Fruit fly (Drosophila melanogaster) whole organism, embryonic: ENCODE data around the gene Spn88Eb.

Experiments
- Asciz ChIP-seq: fragments of 200-800 bp; sonication (Bioruptor generic); optimal IDR thresholded peaks from 2 replicates; lab custom pipeline; 2017; ENCODE audit warnings: missing biosample characterization, mild to moderate bottlenecking, missing genetic modification characterization, missing genetic modification reagents
- Atf6 ChIP-seq: fragments of 200-800 bp; sonication (Bioruptor generic); IDR thresholded peaks from 2 replicates; pipeline ENCODE4 v1.3.6; 2022; ENCODE audit warnings: missing biosample characterization, missing genetic modification characterization
- CG12071 ChIP-seq: fragments of 200-800 bp; sonication (Bioruptor generic); optimal IDR thresholded peaks from 3 replicates; lab custom pipeline; 2018; ENCODE audit warnings: missing biosample characterization, mild to moderate bottlenecking, missing genetic modification characterization
- CG12155 ChIP-seq: fragments of 200-800 bp; sonication (Bioruptor generic); optimal IDR thresholded peaks from 3 replicates; lab custom pipeline; 2016; ENCODE audit warnings: missing biosample characterization, missing genetic modification characterization
- CG12299 ChIP-seq: fragments of 200-800 bp; sonication (Bioruptor generic); optimal IDR thresholded peaks from 2 replicates; lab custom pipeline; 2018; ENCODE audit warnings: missing biosample characterization, mild to moderate bottlenecking, missing genetic modification characterization
- CG14441 ChIP-seq: fragments of 200-800 bp; sonication (Bioruptor generic); IDR thresholded peaks from 2 replicates; pipeline ENCODE4 v1.3.6; 2022; ENCODE audit warnings: missing biosample characterization, missing genetic modification characterization
- CG16815 ChIP-seq: fragments of 200-800 bp; sonication (Bioruptor generic); optimal IDR thresholded peaks from 3 replicates; lab custom pipeline; 2017; ENCODE audit warnings: missing biosample characterization, mild to moderate bottlenecking, missing genetic modification characterization
- CG17361 ChIP-seq: fragments of 200-800 bp; sonication (Bioruptor generic); IDR thresholded peaks from 3 replicates; pipeline ENCODE4 v1.3.6; 2022; ENCODE audit warnings: missing biosample characterization, missing genetic modification characterization
- CG18764 ChIP-seq: fragments of 200-800 bp; sonication (Bioruptor generic); optimal IDR thresholded peaks from 3 replicates; lab custom pipeline; 2016; ENCODE audit warnings: missing biosample characterization, missing genetic modification characterization
- CG2120 ChIP-seq: fragments of 200-800 bp; sonication (Bioruptor generic); optimal IDR thresholded peaks from 3 replicates; lab custom pipeline; 2016; ENCODE audit warnings: missing biosample characterization, missing genetic modification characterization
- CG30020 ChIP-seq: fragments of 200-800 bp; optimal IDR thresholded peaks from 2 replicates; lab custom pipeline; 2019; ENCODE audit warnings: missing biosample characterization, mild to moderate bottlenecking, missing genetic modification characterization, moderate library complexity
- CG4328 ChIP-seq: fragments of 200-800 bp; sonication (Bioruptor generic); optimal IDR thresholded peaks from 3 replicates; lab custom pipeline; 2017; ENCODE audit warnings: missing biosample characterization, missing genetic modification reagents, missing genetic modification characterization
- CG4730 ChIP-seq: fragments of 200-800 bp; sonication (Bioruptor generic); IDR thresholded peaks from 2 replicates; pipeline ENCODE4 v1.3.6; 2022; ENCODE audit warnings: missing biosample characterization, missing genetic modification characterization
- CG7745 ChIP-seq: fragments of 200-800 bp; sonication (Bioruptor generic); optimal IDR thresholded peaks from 2 replicates; lab custom pipeline; 2018; ENCODE audit warnings: missing biosample characterization, mild to moderate bottlenecking, missing genetic modification characterization, moderate library complexity
- CG8089 ChIP-seq: fragments of 200-800 bp; sonication (Bioruptor generic); optimal IDR thresholded peaks from 3 replicates; lab custom pipeline; 2016; ENCODE audit warnings: missing biosample characterization, missing genetic modification characterization
- CG8290 ChIP-seq, 3 experiments: fragments of 200-800 bp; sonication (Bioruptor generic); optimal IDR thresholded peaks; 2 replicates each; lab custom pipeline; 2016 to 2019; ENCODE audit warnings: missing biosample characterization in 3 of 3, missing genetic modification characterization in 3 of 3, mild to moderate bottlenecking in 2 of 3, moderate library complexity in 1 of 3
- CG8359 ChIP-seq: fragments of 200-800 bp; sonication (Bioruptor generic); optimal IDR thresholded peaks from 2 replicates; lab custom pipeline; 2017; ENCODE audit warnings: missing biosample characterization, mild to moderate bottlenecking, missing genetic modification characterization, borderline replicate concordance
- CG8765 ChIP-seq: fragments of 200-800 bp; sonication (Bioruptor generic); IDR thresholded peaks from 2 replicates; pipeline ENCODE4 v1.3.6; 2022; ENCODE audit warnings: missing biosample characterization, missing genetic modification characterization
- CG9932 ChIP-seq: fragments of 200-800 bp; sonication (Bioruptor generic); IDR thresholded peaks from 2 replicates; pipeline ENCODE4 v1.3.6; 2022; ENCODE audit warnings: missing biosample characterization, missing genetic modification characterization
- Deaf1 ChIP-seq: fragments of 200-800 bp; optimal IDR thresholded peaks from 3 replicates; lab custom pipeline; 2019; ENCODE audit warnings: missing biosample characterization, mild to moderate bottlenecking, missing genetic modification characterization, moderate library complexity
- Dek ChIP-seq: fragments of 200-800 bp; sonication (Bioruptor generic); optimal IDR thresholded peaks from 3 replicates; lab custom pipeline; 2019; ENCODE audit warnings: missing biosample characterization, mild to moderate bottlenecking, missing genetic modification characterization, moderate library complexity
- Dip2 ChIP-seq: fragments of 200-800 bp; sonication (Bioruptor generic); IDR thresholded peaks from 2 replicates; pipeline ENCODE4 v1.3.6; 2022; ENCODE audit warnings: missing biosample characterization, missing genetic modification characterization
- HmgD ChIP-seq: fragments of 200-800 bp; sonication (Bioruptor generic); optimal IDR thresholded peaks from 3 replicates; lab custom pipeline; 2016; ENCODE audit warnings: missing biosample characterization, missing genetic modification characterization
- Hmx ChIP-seq: fragments of 200-800 bp; sonication (Bioruptor generic); optimal IDR thresholded peaks from 2 replicates; lab custom pipeline; 2016; ENCODE audit warnings: missing biosample characterization, missing genetic modification characterization
- Mad ChIP-seq: fragments of 200-800 bp; sonication (Bioruptor generic); optimal IDR thresholded peaks from 2 replicates; lab custom pipeline; 2016; ENCODE audit warnings: missing biosample characterization, missing genetic modification characterization
- Max ChIP-seq: fragments of 200-800 bp; sonication (Bioruptor generic); optimal IDR thresholded peaks from 2 replicates; lab custom pipeline; 2016; ENCODE audit warnings: missing biosample characterization, mild to moderate bottlenecking, missing genetic modification characterization
- Mes4 ChIP-seq: fragments of 200-800 bp; sonication (Bioruptor generic); optimal IDR thresholded peaks from 2 replicates; lab custom pipeline; 2016; ENCODE audit warnings: missing biosample characterization, missing genetic modification characterization
- NC2β ChIP-seq: fragments of 200-800 bp; sonication (Bioruptor generic); optimal IDR thresholded peaks from 2 replicates; lab custom pipeline; 2016; ENCODE audit warnings: missing biosample characterization, missing genetic modification characterization
- Optix ChIP-seq: fragments of 200-800 bp; sonication (Bioruptor generic); IDR thresholded peaks from 3 replicates; pipeline ENCODE4 v1.3.6; 2022; ENCODE audit warnings: missing biosample characterization, missing genetic modification characterization
- Spps ChIP-seq: fragments of 200-800 bp; sonication (Bioruptor generic); optimal IDR thresholded peaks from 2 replicates; lab custom pipeline; 2018; ENCODE audit warnings: missing biosample characterization, mild to moderate bottlenecking, missing genetic modification characterization
- Tbp ChIP-seq: fragments of >200 bp; optimal IDR thresholded peaks from 2 replicates; lab custom pipeline; 2018; ENCODE audit warnings: missing biosample characterization, missing genetic modification characterization
- ap ChIP-seq: fragments of 200-800 bp; sonication (Bioruptor generic); IDR thresholded peaks from 2 replicates; pipeline ENCODE4 v1.3.6; 2022; ENCODE audit warnings: missing biosample characterization, missing genetic modification characterization
- br ChIP-seq: fragments of >200 bp; optimal IDR thresholded peaks from 2 replicates; lab custom pipeline; 2017
- cato ChIP-seq: fragments of 200-800 bp; sonication (Bioruptor generic); optimal IDR thresholded peaks from 2 replicates; lab custom pipeline; 2016; ENCODE audit warnings: missing biosample characterization, missing genetic modification characterization, borderline replicate concordance
- chif ChIP-seq, 2 experiments: fragments of 200-800 bp; sonication (Bioruptor generic); optimal IDR thresholded peaks; 3 replicates each; lab custom pipeline; 2016; ENCODE audit warnings: missing biosample characterization in 2 of 2, missing genetic modification characterization in 2 of 2
- cwo ChIP-seq: fragments of 200-800 bp; sonication (Bioruptor generic); optimal IDR thresholded peaks from 3 replicates; lab custom pipeline; 2017; ENCODE audit warnings: missing biosample characterization, missing genetic modification characterization, mild to moderate bottlenecking, moderate library complexity, missing genetic modification reagents
- disco-r ChIP-seq: fragments of 200-800 bp; sonication (Bioruptor generic); optimal IDR thresholded peaks from 2 replicates; lab custom pipeline; 2016; ENCODE audit warnings: missing biosample characterization, missing genetic modification characterization
- dmrt99B ChIP-seq: fragments of 200-800 bp; sonication (Bioruptor generic); optimal IDR thresholded peaks from 2 replicates; lab custom pipeline; 2018; ENCODE audit warnings: missing biosample characterization, mild to moderate bottlenecking, missing genetic modification characterization, moderate library complexity
- exex ChIP-seq: fragments of 200-800 bp; sonication (Bioruptor generic); optimal IDR thresholded peaks from 4 replicates; lab custom pipeline; 2018; ENCODE audit warnings: missing biosample characterization, mild to moderate bottlenecking, missing genetic modification characterization, moderate library complexity
- gce ChIP-seq: fragments of 200-800 bp; sonication (Bioruptor generic); IDR thresholded peaks from 3 replicates; pipeline ENCODE4 v1.3.6; 2022; ENCODE audit warnings: missing biosample characterization, missing genetic modification characterization
- grn ChIP-seq: fragments of 200-800 bp; sonication (Bioruptor generic); optimal IDR thresholded peaks from 3 replicates; lab custom pipeline; 2017; ENCODE audit warnings: missing biosample characterization, missing genetic modification characterization
- ham ChIP-seq: fragments of 200-800 bp; sonication (Bioruptor generic); IDR thresholded peaks from 2 replicates; pipeline ENCODE4 v1.3.6; 2022; ENCODE audit warnings: missing biosample characterization, missing genetic modification characterization
- ind ChIP-seq: fragments of 200-800 bp; sonication (Bioruptor generic); optimal IDR thresholded peaks from 3 replicates; lab custom pipeline; 2016; ENCODE audit warnings: missing biosample characterization, missing genetic modification characterization
- insv ChIP-seq, 2 experiments: fragments of 200-800 bp; sonication (Bioruptor generic); optimal IDR thresholded peaks; 3 replicates each; lab custom pipeline; 2016 to 2018; ENCODE audit warnings: missing biosample characterization in 2 of 2, missing genetic modification characterization in 2 of 2
- kah ChIP-seq: fragments of 200-800 bp; sonication (Bioruptor generic); optimal IDR thresholded peaks from 2 replicates; lab custom pipeline; 2018; ENCODE audit warnings: missing biosample characterization, mild to moderate bottlenecking, missing genetic modification characterization
- lbe ChIP-seq: fragments of 200-800 bp; sonication (Bioruptor generic); optimal IDR thresholded peaks from 2 replicates; lab custom pipeline; 2016; ENCODE audit warnings: missing biosample characterization, mild to moderate bottlenecking, missing genetic modification characterization
- onecut ChIP-seq: fragments of 200-800 bp; sonication (Bioruptor generic); IDR thresholded peaks from 2 replicates; pipeline ENCODE4 v1.3.6; 2022; ENCODE audit warnings: missing biosample characterization, missing genetic modification characterization
- sens ChIP-seq: fragments of 200-800 bp; sonication (Bioruptor generic); peaks from one replicate; lab custom pipeline; 2016; ENCODE audit warnings: missing biosample characterization, missing genetic modification characterization
- stwl ChIP-seq: fragments of 200-800 bp; sonication (Bioruptor generic); optimal IDR thresholded peaks from 3 replicates; lab custom pipeline; 2018; ENCODE audit warnings: missing biosample characterization, mild to moderate bottlenecking, missing genetic modification characterization, moderate library complexity
- sug ChIP-seq: fragments of 200-800 bp; optimal IDR thresholded peaks from 2 replicates; lab custom pipeline; 2019; ENCODE audit warnings: missing biosample characterization, mild to moderate bottlenecking, missing genetic modification characterization, moderate library complexity
- tio ChIP-seq: fragments of 200-800 bp; sonication (Bioruptor generic); optimal IDR thresholded peaks from 2 replicates; lab custom pipeline; 2017; ENCODE audit warnings: missing biosample characterization, missing genetic modification characterization, inconsistent platforms
- yki ChIP-seq: fragments of >200 bp; optimal IDR thresholded peaks from 3 replicates; lab custom pipeline; 2018

The Spn88Eb gene

DNA sequence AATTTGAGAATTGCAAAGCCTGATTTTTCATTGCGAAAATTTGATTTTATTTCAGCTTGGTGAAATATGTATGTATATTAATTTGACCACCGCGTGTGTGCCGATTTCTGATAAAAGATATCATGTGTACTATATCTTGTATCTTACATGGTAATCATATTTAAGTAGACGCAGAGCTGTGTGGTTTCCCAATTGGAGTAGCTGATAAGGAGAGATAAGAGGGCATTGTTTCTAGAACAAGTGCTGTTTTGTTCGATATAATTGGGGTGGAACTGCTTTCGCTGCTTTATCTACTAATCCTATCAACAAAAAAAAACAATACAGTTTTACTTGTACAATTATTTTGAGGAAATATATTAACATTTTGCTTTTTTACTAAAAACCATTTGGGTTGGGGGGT is 38.0 kb upstream of the Spn88Eb start (continued):
- no peak for TF ChIP-seq CG16815 (GFP tag; lab: Kevin White, UChicago)
- TF ChIP-seq CG9932 (GFP tag; lab: Robert Waterston, UW) = no peak
- no peak for TF ChIP-seq Hmx (GFP tag; lab: Kevin White, UChicago)
- TF ChIP-seq CG2120 (GFP tag; lab: Kevin White, UChicago) = peak; percentile 14
- TF ChIP-seq cwo (GFP tag; lab: Kevin White, UChicago) = peak; percentile 0
- TF ChIP-seq Deaf1 (tag; lab: Kevin White, UChicago) = no peak
- TF ChIP-seq insv (GFP tag; optimal IDR thresholded peaks at IDR 0.05; lab: Kevin White, UChicago) = peak in 1 of 2 experiments; percentile 83
- TF ChIP-seq Mad (GFP tag; lab: Kevin White, UChicago) = no peak
- TF ChIP-seq lbe (GFP tag; lab: Kevin White, UChicago) = peak; percentile 23
- TF ChIP-seq sug (tag; lab: Kevin White, UChicago) = peak; percentile 30
- no peak for TF ChIP-seq Spps (tag; lab: Kevin White, UChicago)
- TF ChIP-seq CG30020 = no peak
- TF ChIP-seq grn = peak; percentile 69
- TF ChIP-seq Tbp = no peak
- TF ChIP-seq dmrt99B (tag; lab: Kevin White, UChicago) = peak; percentile 6
- peak; percentile 67 for TF ChIP-seq exex
- peak; percentile 72 for TF ChIP-seq sens (GFP tag; lab: Kevin White, UChicago)
- no peak for TF ChIP-seq CG4328

DNA sequence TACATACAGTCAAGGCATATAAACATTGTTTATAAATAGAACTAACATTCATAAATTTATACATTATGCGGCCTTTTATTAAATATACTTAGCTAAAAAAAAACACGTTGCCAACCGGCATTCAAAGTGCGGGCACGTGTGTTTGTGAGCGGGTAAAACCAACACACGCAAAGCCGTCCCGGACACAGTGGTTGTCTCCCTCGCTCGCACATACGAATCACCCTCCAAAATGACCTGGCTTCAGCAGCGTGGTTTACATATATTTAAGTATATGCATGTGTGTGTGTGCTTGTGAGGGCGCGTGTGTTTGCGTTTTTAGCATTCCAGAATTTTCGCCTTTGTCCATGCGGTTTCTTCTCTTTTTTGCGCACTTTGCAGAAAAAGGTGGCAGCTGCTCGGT is 34.9 kb upstream of the Spn88Eb start:
- TF ChIP-seq CG7745 (tag; lab: Kevin White, UChicago) (no peak), CG16815 (GFP tag; lab: Kevin White, UChicago) (no peak), onecut (GFP tag; lab: Robert Waterston, UW) (no peak), yki (no peak), CG12299 (tag; lab: Kevin White, UChicago) (no peak), ham (GFP tag; lab: Robert Waterston, UW) (no peak), Optix (GFP tag; lab: Robert Waterston, UW) (no peak), Max (GFP tag; lab: Kevin White, UChicago) (peak; percentile 83), Dek (tag; lab: Kevin White, UChicago) (no peak), CG8089 (GFP tag; lab: Kevin White, UChicago) (no peak), exex (no peak), gce (GFP tag; lab: Robert Waterston, UW) (no peak), HmgD (GFP tag; lab: Kevin White, UChicago) (no peak), CG18764 (GFP tag; lab: Kevin White, UChicago) (no peak), ind (GFP tag; lab: Kevin White, UChicago) (no peak), CG8359 (GFP tag; lab: Kevin White, UChicago) (no peak), CG12071 (GFP tag; lab: Kevin White, UChicago) (no peak), NC2β (GFP tag; lab: Kevin White, UChicago) (no peak), Atf6 (no peak), kah (GFP tag; lab: Kevin White, UChicago) (peak; percentile 29), Mes4 (GFP tag; lab: Kevin White, UChicago) (no peak), Dip2 (GFP tag; lab: Robert Waterston, UW) (no peak), ap (GFP tag; lab: Robert Waterston, UW) (no peak), Asciz (GFP tag; lab: Kevin White, UChicago) (no peak), cato (no peak), CG14441 (no peak), CG4730 (GFP tag; lab: Robert Waterston, UW) (no peak), CG12155 (GFP tag; lab: Kevin White, UChicago) (no peak), CG8765 (no peak), disco-r (GFP tag; lab: Kevin White, UChicago) (no peak), Mad (GFP tag; lab: Kevin White, UChicago) (no peak), chif (GFP tag; optimal IDR thresholded peaks at IDR 0.05; lab: Kevin White, UChicago) (no peak), stwl (tag; lab: Kevin White, UChicago) (no peak), CG17361 (GFP tag; lab: Robert Waterston, UW) (no peak), br (no peak), CG8290 (GFP tag; optimal IDR thresholded peaks at IDR 0.05; lab: Kevin White, UChicago) (no peak), CG8290 (tag; optimal IDR thresholded peaks at IDR 0.05; lab: Kevin White, UChicago) (peak in 1 of 2 experiments; percentile 29), tio (GFP tag; lab: Kevin White, UChicago) (no peak)
